Fruit fly (Drosophila melanogaster): Measurements from ENCODE around the gene Nep1.

The Nep1 gene

dm6 chrX:6097578-6097977 lies 6.6 kb downstream of the Nep1 start (continued):
- peak; percentile 84 for TF ChIP-seq CG11696 (GFP tag; IDR thresholded peaks at IDR 0.05)
- no peak for TF ChIP-seq MESR4 (GFP tag; optimal IDR thresholded peaks at IDR 0.05)
- no peak for TF ChIP-seq CG2129 (GFP tag; IDR thresholded peaks at IDR 0.05; ENCODE audit: partially characterized antibody)
- TF ChIP-seq CG3847 (GFP tag; IDR thresholded peaks at IDR 0.05): peak; percentile 76
- TF ChIP-seq CG17612 (GFP tag; IDR thresholded peaks at IDR 0.05): peak; percentile 81
- TF ChIP-seq gro (GFP tag; optimal IDR thresholded peaks at IDR 0.05): peak; percentile 73
- peak; percentile 81 for TF ChIP-seq CG16863 (GFP tag; optimal IDR thresholded peaks at IDR 0.05)
- no peak for TF ChIP-seq da (GFP tag; optimal IDR thresholded peaks at IDR 0.05)
- TF ChIP-seq CG6791 (GFP tag; IDR thresholded peaks at IDR 0.05; ENCODE audit: partially characterized antibody): no peak
- TF ChIP-seq mld (GFP tag; IDR thresholded peaks at IDR 0.05; ENCODE audit: partially characterized antibody): no peak
- peak; percentile 77 for TF ChIP-seq CG1602 (GFP tag; optimal IDR thresholded peaks at IDR 0.05)
- TF ChIP-seq wdn (GFP tag; IDR thresholded peaks at IDR 0.05): peak; percentile 76
- peak; percentile 76 for TF ChIP-seq Fer3 (tag; optimal IDR thresholded peaks at IDR 0.05)
- TF ChIP-seq CG12236 (GFP tag; optimal IDR thresholded peaks at IDR 0.05): peak; percentile 47
- TF ChIP-seq HmgZ (tag; optimal IDR thresholded peaks at IDR 0.05): peak; percentile 71
- TF ChIP-seq Optix (GFP tag; IDR thresholded peaks at IDR 0.05): peak; percentile 93
- 0 out of 2 replicates have a peak, but pooled peaks have one; percentile 34 for TF ChIP-seq Dref (GFP tag; IDR thresholded peaks at IDR 0.05)
- peak; percentile 89 for TF ChIP-seq otp (GFP tag; IDR thresholded peaks at IDR 0.05)
- TF ChIP-seq CG14014 (GFP tag; IDR thresholded peaks at IDR 0.05): peak; percentile 88
- TF ChIP-seq Eip74EF (GFP tag; optimal IDR thresholded peaks at IDR 0.05): no peak
- peak; percentile 39 for TF ChIP-seq CG31388 (GFP tag; optimal IDR thresholded peaks at IDR 0.05)
- TF ChIP-seq ase (GFP tag; IDR thresholded peaks at IDR 0.05): peak; percentile 89
- TF ChIP-seq CG7372 (GFP tag; IDR thresholded peaks at IDR 0.05): peak; percentile 76
- TF ChIP-seq CG9797 (GFP tag; optimal IDR thresholded peaks at IDR 0.05): no peak
- peak; percentile 56 for TF ChIP-seq CG8359 (GFP tag; optimal IDR thresholded peaks at IDR 0.05; ENCODE audit: borderline replicate concordance)
- peak; percentile 75 for TF ChIP-seq oc (tag; optimal IDR thresholded peaks at IDR 0.05)
- TF ChIP-seq gfzf (GFP tag; optimal IDR thresholded peaks at IDR 0.05): no peak
- TF ChIP-seq Nf-YB (GFP tag; optimal IDR thresholded peaks at IDR 0.05): peak; percentile 49
- peak; percentile 46 for TF ChIP-seq dm (GFP tag; optimal IDR thresholded peaks at IDR 0.05)
- TF ChIP-seq Bdp1 (GFP tag; optimal IDR thresholded peaks at IDR 0.05): peak; percentile 58
- TF ChIP-seq dysf (GFP tag; IDR thresholded peaks at IDR 0.05): peak; percentile 93
- TF ChIP-seq ac (GFP tag; optimal IDR thresholded peaks at IDR 0.05): no peak
- peak; percentile 68 for TF ChIP-seq BtbVII (GFP tag; optimal IDR thresholded peaks at IDR 0.05)
- TF ChIP-seq bbx (GFP tag; IDR thresholded peaks at IDR 0.05; ENCODE audit: partially characterized antibody): no peak
- TF ChIP-seq pnt (GFP tag; optimal IDR thresholded peaks at IDR 0.05): peak; percentile 79
- no peak for TF ChIP-seq CTCF (GFP tag; optimal IDR thresholded peaks at IDR 0.05)
- TF ChIP-seq stc (GFP tag; IDR thresholded peaks at IDR 0.05): peak; percentile 88
- TF ChIP-seq gsb-n (tag; optimal IDR thresholded peaks at IDR 0.05): peak; percentile 56
- peak; percentile 38 for TF ChIP-seq CG12299 (tag; optimal IDR thresholded peaks at IDR 0.05)
- TF ChIP-seq CG43689 (GFP tag; IDR thresholded peaks at IDR 0.05): peak; percentile 56; the same call in 1 of the 2 replicates
- peak; percentile 44 for TF ChIP-seq CG6654 (GFP tag; optimal IDR thresholded peaks at IDR 0.05)
- peak; percentile 79 for TF ChIP-seq CG9609 (GFP tag; optimal IDR thresholded peaks at IDR 0.05)
- no peak for TF ChIP-seq pzg (GFP tag; optimal IDR thresholded peaks at IDR 0.05)
- TF ChIP-seq CG4328 (GFP tag; optimal IDR thresholded peaks at IDR 0.05): no peak
- peak; percentile 90 for TF ChIP-seq Mrtf (GFP tag; IDR thresholded peaks at IDR 0.05)
- TF ChIP-seq chinmo (GFP tag; IDR thresholded peaks at IDR 0.05; ENCODE audit: partially characterized antibody): no peak
- TF ChIP-seq ken (GFP tag; IDR thresholded peaks at IDR 0.05): peak; percentile 89
- peak; percentile 71 for TF ChIP-seq CG9727 (GFP tag; optimal IDR thresholded peaks at IDR 0.05)
- no peak for TF ChIP-seq Hr39 (optimal IDR thresholded peaks at IDR 0.05)
- TF ChIP-seq CG18262 (tag; optimal IDR thresholded peaks at IDR 0.05): peak; percentile 75
- peak; percentile 72 for TF ChIP-seq ewg (GFP tag; optimal IDR thresholded peaks at IDR 0.05)
- peak; percentile 88 for TF ChIP-seq CG32532 (GFP tag; IDR thresholded peaks at IDR 0.05)
